Worm (Caenorhabditis elegans) whole organism, young adult: Measurements from ENCODE around the gene rpia-1.

Experiments
- B0261.1 ChIP-seq: sonication (generic microtip); optimal IDR thresholded peaks from 2 replicates; lab custom pipeline; 2016; ENCODE audit warnings: mild to moderate bottlenecking, missing genetic modification characterization, moderate library complexity, missing compliant biosample characterization
- C06A6.2 ChIP-seq: fragments of 200-800 bp; sonication (Bioruptor generic); conservative IDR thresholded peaks from 2 replicates; pipeline ENCODE4 v1.3.6; 2022; ENCODE audit warnings: missing genetic modification characterization, missing compliant biosample characterization
- F10E7.11 ChIP-seq: sonication (generic microtip); optimal IDR thresholded peaks from 2 replicates; lab custom pipeline; 2017; ENCODE audit warnings: mild to moderate bottlenecking, missing genetic modification characterization, moderate library complexity, missing compliant biosample characterization
- F37B4.10 ChIP-seq: fragments of 200-800 bp; sonication (Bioruptor generic); IDR thresholded peaks from 2 replicates; pipeline ENCODE4 v1.3.6; 2022; ENCODE audit warnings: missing genetic modification characterization, missing compliant biosample characterization
- F39B2.1 ChIP-seq: fragments of 200-800 bp; sonication (Bioruptor generic); IDR thresholded peaks from 2 replicates; pipeline ENCODE4 v1.3.6; 2022; ENCODE audit warnings: missing genetic modification reagents, missing genetic modification characterization, missing compliant biosample characterization
- F49E8.2 ChIP-seq: sonication (generic microtip); optimal IDR thresholded peaks from 3 replicates; lab custom pipeline; 2017; ENCODE audit warnings: missing genetic modification characterization, mild to moderate bottlenecking, missing compliant biosample characterization, antibody characterized with exemption, moderate library complexity; ENCODE audit not compliant: insufficient read depth
- F55B11.4 ChIP-seq: sonication (generic microtip); optimal IDR thresholded peaks from 2 replicates; lab custom pipeline; 2016; ENCODE audit warnings: missing compliant biosample characterization, missing genetic modification characterization, borderline replicate concordance; ENCODE audit not compliant: insufficient read depth
- F57C9.4 ChIP-seq: sonication (generic microtip); optimal IDR thresholded peaks from 2 replicates; lab custom pipeline; 2017; ENCODE audit warnings: mild to moderate bottlenecking, missing genetic modification characterization, missing compliant biosample characterization
- T07F8.4 ChIP-seq: sonication (generic microtip); optimal IDR thresholded peaks from 2 replicates; lab custom pipeline; 2016; ENCODE audit warnings: mild to moderate bottlenecking, missing genetic modification characterization, moderate library complexity, missing compliant biosample characterization
- Y56A3A.18 ChIP-seq: fragments of 200-800 bp; sonication (Bioruptor generic); IDR thresholded peaks from 2 replicates; pipeline ENCODE4 v1.3.6; 2022; ENCODE audit warnings: missing genetic modification reagents, missing genetic modification characterization, missing compliant biosample characterization
- Y67H2A.10 ChIP-seq: fragments of 200-800 bp; sonication (Bioruptor generic); conservative IDR thresholded peaks from 2 replicates; pipeline ENCODE4 v1.3.6; 2022; ENCODE audit warnings: missing genetic modification reagents, missing genetic modification characterization, missing compliant biosample characterization
- Y79H2A.3 ChIP-seq: fragments of 200-800 bp; sonication (Bioruptor generic); conservative IDR thresholded peaks from 2 replicates; pipeline ENCODE4 v1.3.6; 2022; ENCODE audit warnings: missing genetic modification reagents, missing genetic modification characterization, missing compliant biosample characterization
- ZK185.1 ChIP-seq: sonication (generic microtip); optimal IDR thresholded peaks from 2 replicates; lab custom pipeline; 2016; ENCODE audit warnings: mild to moderate bottlenecking, missing genetic modification characterization, missing compliant biosample characterization; ENCODE audit not compliant: poor library complexity, severe bottlenecking
- atf-7 ChIP-seq: sonication (generic microtip); optimal IDR thresholded peaks from 2 replicates; lab custom pipeline; 2017; ENCODE audit warnings: mild to moderate bottlenecking, missing genetic modification characterization, missing compliant biosample characterization
- athp-1 ChIP-seq: sonication (generic microtip); optimal IDR thresholded peaks from 2 replicates; lab custom pipeline; 2017; ENCODE audit warnings: mild to moderate bottlenecking, missing genetic modification characterization, missing compliant biosample characterization
- attf-5 ChIP-seq: fragments of 200-800 bp; sonication (Bioruptor generic); optimal IDR thresholded peaks from 2 replicates; lab custom pipeline; 2018; ENCODE audit warnings: mild to moderate bottlenecking, missing genetic modification characterization, missing compliant biosample characterization
- cebp-1 ChIP-seq, 2 experiments: fragments of 200-800 bp in 1 of 2; sonication (Bioruptor generic) in 1 of 2; sonication (generic microtip) in 1 of 2; IDR thresholded peaks in 1 of 2; optimal IDR thresholded peaks in 1 of 2; 2 replicates each; pipeline versions ENCODE4 v1.3.6 to Lab custom; 2017 to 2022; ENCODE audit warnings: missing compliant biosample characterization in 2 of 2, missing genetic modification characterization in 2 of 2, mild to moderate bottlenecking in 1 of 2, missing genetic modification reagents in 1 of 2, moderate library complexity in 1 of 2
- ceh-40 ChIP-seq: fragments of 200-800 bp; sonication (Bioruptor generic); IDR thresholded peaks from 2 replicates; pipeline ENCODE4 v1.3.6; 2022; ENCODE audit warnings: missing genetic modification characterization, missing compliant biosample characterization
- ceh-91 ChIP-seq: fragments of 200-800 bp; sonication (Bioruptor generic); IDR thresholded peaks from 2 replicates; pipeline ENCODE4 v1.3.6; 2022; ENCODE audit warnings: missing genetic modification reagents, missing genetic modification characterization, missing compliant biosample characterization
- dox-1 ChIP-seq: fragments of 200-800 bp; sonication (Bioruptor generic); IDR thresholded peaks from 2 replicates; pipeline ENCODE4 v1.3.6; 2022; ENCODE audit warnings: missing genetic modification reagents, missing genetic modification characterization, missing compliant biosample characterization
- dpl-1 ChIP-seq: fragments of 150-350 bp; optimal IDR thresholded peaks from 2 replicates; lab custom pipeline; 2014; ENCODE audit warnings: missing biosample characterization, missing genetic modification reagents, missing genetic modification characterization
- efl-1 ChIP-seq: fragments of 150-350 bp; optimal IDR thresholded peaks from 2 replicates; lab custom pipeline; 2014; ENCODE audit warnings: missing biosample characterization, missing genetic modification reagents, missing genetic modification characterization
- ets-4 ChIP-seq: fragments of 200-800 bp; sonication (Bioruptor generic); optimal IDR thresholded peaks from 2 replicates; lab custom pipeline; 2018; ENCODE audit warnings: mild to moderate bottlenecking, missing genetic modification characterization, missing compliant biosample characterization
- hlh-12 ChIP-seq: sonication (generic microtip); optimal IDR thresholded peaks from 2 replicates; lab custom pipeline; 2016; ENCODE audit warnings: missing genetic modification characterization, missing compliant biosample characterization
- hlh-26 ChIP-seq: fragments of 200-800 bp; sonication (Bioruptor generic); conservative IDR thresholded peaks from 2 replicates; pipeline ENCODE4 v1.3.6; 2022; ENCODE audit warnings: missing genetic modification reagents, missing genetic modification characterization, missing compliant biosample characterization
- hmg-1.2 ChIP-seq: fragments of 200-800 bp; sonication (Bioruptor generic); IDR thresholded peaks from 2 replicates; pipeline ENCODE4 v1.3.6; 2022; ENCODE audit warnings: missing genetic modification reagents, missing genetic modification characterization, missing compliant biosample characterization
- lin-35 ChIP-seq, 3 experiments: fragments of 150-350 bp in 2 of 3; sonication (generic microtip) in 1 of 3; optimal IDR thresholded peaks; 2 replicates each; lab custom pipeline; 2014 to 2018; ENCODE audit warnings: missing biosample characterization in 3 of 3, missing genetic modification characterization in 3 of 3, missing genetic modification reagents in 3 of 3
- lin-54 ChIP-seq: fragments of 200-800 bp; sonication (Bioruptor generic); optimal IDR thresholded peaks from 2 replicates; lab custom pipeline; 2018; ENCODE audit warnings: mild to moderate bottlenecking, missing genetic modification characterization, missing compliant biosample characterization
- lir-1 ChIP-seq: fragments of 200-800 bp; sonication (Bioruptor generic); conservative IDR thresholded peaks from 2 replicates; pipeline ENCODE4 v1.3.6; 2022; ENCODE audit warnings: missing genetic modification reagents, missing genetic modification characterization, missing compliant biosample characterization
- lsl-1 ChIP-seq: fragments of 200-800 bp; sonication (Bioruptor generic); optimal IDR thresholded peaks from 2 replicates; lab custom pipeline; 2018; ENCODE audit warnings: mild to moderate bottlenecking, missing genetic modification characterization, moderate library complexity, missing compliant biosample characterization
- madf-8 ChIP-seq: fragments of 200-800 bp; sonication (Bioruptor generic); conservative IDR thresholded peaks from 2 replicates; pipeline ENCODE4 v1.3.6; 2022; ENCODE audit warnings: missing genetic modification reagents, missing genetic modification characterization, missing compliant biosample characterization
- mcd-1 ChIP-seq: fragments of 200-800 bp; sonication (Bioruptor generic); IDR thresholded peaks from 2 replicates; pipeline ENCODE4 v1.3.6; 2022; ENCODE audit warnings: missing genetic modification reagents, missing genetic modification characterization, missing compliant biosample characterization
- mes-4 ChIP-seq: sonication (generic microtip); optimal IDR thresholded peaks from 2 replicates; lab custom pipeline; 2016; ENCODE audit warnings: missing genotype, missing genetic modification characterization, missing compliant biosample characterization
- nfya-2 ChIP-seq: fragments of 200-800 bp; sonication (Bioruptor generic); IDR thresholded peaks from 2 replicates; pipeline ENCODE4 v1.3.6; 2022; ENCODE audit warnings: missing genetic modification reagents, missing genetic modification characterization, missing compliant biosample characterization
- nfyb-1 ChIP-seq: fragments of 200-800 bp; sonication (Bioruptor generic); IDR thresholded peaks from 2 replicates; pipeline ENCODE4 v1.3.6; 2022; ENCODE audit warnings: missing genetic modification reagents, missing genetic modification characterization, missing compliant biosample characterization
- pha-4 ChIP-seq: fragments of 150-350 bp; sonication (generic microtip); optimal IDR thresholded peaks from 2 replicates; lab custom pipeline; 2014; ENCODE audit warnings: missing biosample characterization, missing genetic modification reagents, missing genetic modification characterization
- sea-2 ChIP-seq: fragments of 200-800 bp; sonication (Bioruptor generic); IDR thresholded peaks from 2 replicates; pipeline ENCODE4 v1.3.6; 2022; ENCODE audit warnings: missing genetic modification characterization, missing compliant biosample characterization
- snpc-1.1 ChIP-seq: sonication (generic microtip); optimal IDR thresholded peaks from 2 replicates; lab custom pipeline; 2017; ENCODE audit warnings: missing genetic modification characterization, mild to moderate bottlenecking, missing compliant biosample characterization, antibody characterized with exemption, moderate library complexity, missing genotype, missing genetic modification reagents; ENCODE audit not compliant: insufficient read depth
- snpc-1.3 ChIP-seq: sonication (generic microtip); optimal IDR thresholded peaks from 2 replicates; lab custom pipeline; 2017; ENCODE audit warnings: missing genetic modification characterization, mild to moderate bottlenecking, missing compliant biosample characterization, antibody characterized with exemption, moderate library complexity, missing genotype, missing genetic modification reagents; ENCODE audit not compliant: insufficient read depth
- snpc-3.4 ChIP-seq: sonication (generic microtip); optimal IDR thresholded peaks from 2 replicates; lab custom pipeline; 2017; ENCODE audit warnings: missing genetic modification characterization, mild to moderate bottlenecking, missing compliant biosample characterization, antibody characterized with exemption, moderate library complexity, missing genotype, missing genetic modification reagents
- snpc-4 ChIP-seq, 5 experiments: fragments of 150-350 bp in 1 of 5; sonication (generic microtip) in 4 of 5; optimal IDR thresholded peaks; 2 replicates each; lab custom pipeline; 2014 to 2018; ENCODE audit warnings: missing genetic modification characterization in 5 of 5, missing biosample characterization in 3 of 5, antibody characterized with exemption in 2 of 5, mild to moderate bottlenecking in 2 of 5, missing compliant biosample characterization in 2 of 5, missing genotype in 2 of 5, moderate library complexity in 2 of 5, missing genetic modification reagents in 1 of 5
- tbp1 ChIP-seq: fragments of 200-800 bp; sonication (Bioruptor generic); optimal IDR thresholded peaks from 2 replicates; lab custom pipeline; 2018; ENCODE audit warnings: mild to moderate bottlenecking, missing genetic modification characterization, missing compliant biosample characterization
- unc-130 ChIP-seq: sonication (generic microtip); optimal IDR thresholded peaks from 2 replicates; lab custom pipeline; 2016; ENCODE audit warnings: missing genetic modification reagents, missing genetic modification characterization, missing compliant biosample characterization
- xnd-1 ChIP-seq: sonication (generic microtip); optimal IDR thresholded peaks from 2 replicates; lab custom pipeline; 2016; ENCODE audit warnings: missing genotype, missing genetic modification reagents, missing genetic modification characterization, missing compliant biosample characterization

Gene rpia-1

DNA sequence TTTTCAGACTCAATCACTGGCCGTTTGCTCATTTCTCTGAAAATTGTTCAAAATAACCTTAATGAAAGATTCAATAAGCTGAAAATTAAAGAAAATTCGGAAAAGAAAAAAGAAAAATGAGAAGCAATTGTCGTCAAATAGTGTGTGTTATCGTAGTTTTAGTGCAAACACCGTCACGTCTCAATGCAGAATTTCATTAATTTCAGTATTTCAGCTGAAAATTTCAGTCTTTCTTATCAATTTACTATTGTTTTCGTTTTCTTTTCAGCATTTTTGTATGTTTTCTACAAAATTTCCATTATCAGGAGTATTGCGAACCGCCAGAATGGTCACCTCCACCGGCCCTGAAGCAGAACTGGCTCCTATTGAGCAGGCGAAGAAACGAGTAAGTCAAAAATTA, at the start of gene rpia-1, which contains the start of gene B0280.9:
Gene rpia-1 (plus strand): TSS at position 269 of the 400 bp plus-strand sequence.
Gene B0280.9 (minus strand): TSS at position 36 of the 400 bp plus-strand sequence.
- TF ChIP-seq snpc-1.3 (tag; lab: Kevin White, UChicago), result peak; percentile 41
- TF ChIP-seq ZK185.1, result no peak
- TF ChIP-seq ceh-91 (GFP tag; lab: Robert Waterston, UW), result no peak
- TF ChIP-seq snpc-3.4 (tag; lab: Kevin White, UChicago), result peak; percentile 12
- TF ChIP-seq sea-2 (GFP tag; lab: Robert Waterston, UW), result no peak
- TF ChIP-seq ceh-40 (GFP tag; lab: Robert Waterston, UW), result no peak
- no peak for TF ChIP-seq F37B4.10 (GFP tag; lab: Robert Waterston, UW)
- peak; percentile 28; the same call in 1 of the 2 replicates for TF ChIP-seq hmg-1.2 (GFP tag; lab: Robert Waterston, UW)
- no peak for TF ChIP-seq F10E7.11
- TF ChIP-seq madf-8, result no peak
- no peak for TF ChIP-seq lir-1 (GFP tag; lab: Robert Waterston, UW)
- TF ChIP-seq ets-4 (GFP tag; lab: Kevin White, UChicago), result no peak
- TF ChIP-seq athp-1 (tag; lab: Kevin White, UChicago), result no peak
- TF ChIP-seq C06A6.2 (GFP tag; lab: Robert Waterston, UW), result no peak
- peak; percentile 14 for TF ChIP-seq lsl-1
- no peak for TF ChIP-seq Y67H2A.10 (GFP tag; lab: Robert Waterston, UW)
- TF ChIP-seq snpc-1.1 (tag; lab: Kevin White, UChicago), result peak; percentile 32
- TF ChIP-seq snpc-4 (GFP tag; optimal IDR thresholded peaks at IDR 0.05; lab: Kevin White, UChicago), result no peak
- TF ChIP-seq snpc-4 (tag; optimal IDR thresholded peaks at IDR 0.05; lab: Kevin White, UChicago), result peak in 1 of 4 experiments; percentile 13
- TF ChIP-seq cebp-1 (GFP tag; IDR thresholded peaks at IDR 0.05; lab: Robert Waterston, UW), result no peak
- peak; percentile 6 for TF ChIP-seq cebp-1 (tag; optimal IDR thresholded peaks at IDR 0.05; lab: Kevin White, UChicago)
- TF ChIP-seq F57C9.4, result no peak
- no peak for TF ChIP-seq mes-4
- no peak for TF ChIP-seq Y79H2A.3 (GFP tag; lab: Robert Waterston, UW)

DNA sequence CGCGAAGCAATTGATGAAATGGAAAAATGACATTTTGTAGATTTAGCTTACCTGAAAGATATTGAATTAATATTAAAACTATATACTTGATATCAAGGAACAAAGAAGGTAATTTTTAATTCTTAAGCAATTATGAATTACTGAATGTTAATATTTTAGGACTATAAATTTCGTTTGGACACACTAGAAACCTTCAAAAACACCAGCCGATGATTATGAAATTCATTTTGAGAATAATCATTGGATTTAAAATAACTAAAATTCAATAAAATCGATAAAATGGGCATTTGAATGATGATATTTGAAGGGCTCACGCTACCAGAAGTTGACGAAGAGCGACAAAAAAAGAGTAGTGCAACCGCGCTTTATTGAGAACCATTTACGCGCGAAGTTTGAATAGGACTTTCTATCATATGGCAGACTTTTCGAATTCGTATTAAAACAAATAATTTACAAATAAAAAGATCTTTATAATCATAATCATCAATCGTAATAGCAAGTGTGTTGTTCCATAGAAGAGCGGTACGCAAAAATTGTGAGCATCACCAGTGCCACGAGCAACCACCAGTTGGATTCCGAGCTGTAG, 49.0 kb upstream of the rpia-1 start, which contains the start of gene ZK418.5:
Gene ZK418.5 (minus strand): TSS at position 51 of the 586 bp plus-strand sequence.
- peak; percentile 88 for TF ChIP-seq lin-54 (GFP tag; lab: Kevin White, UChicago)
- peak; percentile 77 for TF ChIP-seq efl-1 (GFP tag; lab: Kevin White, UChicago)
- no peak for TF ChIP-seq ceh-91 (GFP tag; lab: Robert Waterston, UW)
- no peak for TF ChIP-seq Y56A3A.18 (GFP tag; lab: Robert Waterston, UW)
- peak; percentile 8 to 86 (median 49) for TF ChIP-seq lin-35 (GFP tag; optimal IDR thresholded peaks at IDR 0.05; lab: Kevin White, UChicago)
- TF ChIP-seq madf-8, result no peak
- TF ChIP-seq F55B11.4 (tag; lab: Kevin White, UChicago), result no peak
- peak; percentile 15 for TF ChIP-seq attf-5 (GFP tag; lab: Kevin White, UChicago)
- peak; percentile 70 for TF ChIP-seq dpl-1
- TF ChIP-seq mcd-1 (GFP tag; lab: Robert Waterston, UW), result peak; percentile 91
- TF ChIP-seq unc-130 (GFP tag; lab: Kevin White, UChicago), result no peak

DNA sequence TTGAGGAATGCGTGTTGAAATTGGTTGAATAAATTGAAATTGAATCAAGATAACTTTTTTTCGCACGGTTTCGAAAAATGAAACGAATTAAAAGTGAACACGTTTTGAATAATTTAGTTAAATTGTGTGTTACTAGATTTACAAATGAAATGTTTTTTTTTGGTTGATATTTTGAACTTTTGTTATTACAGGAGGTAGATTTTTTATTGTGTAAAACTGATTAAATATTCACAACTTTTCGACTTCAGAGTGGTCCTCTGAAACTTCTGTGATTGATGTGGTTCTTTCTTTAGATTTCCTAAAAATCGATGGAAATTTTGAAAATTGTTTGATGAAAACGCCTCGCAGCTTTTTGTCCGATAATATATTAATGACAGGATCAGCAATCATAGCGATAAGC, 46.5 kb upstream of the rpia-1 start, which contains the start of gene ZK418.13:
Gene ZK418.13 (minus strand): TSS at position 101 of the 400 bp plus-strand sequence.
- no peak for TF ChIP-seq nfyb-1 (GFP tag; lab: Robert Waterston, UW)
- no peak for TF ChIP-seq F39B2.1 (GFP tag; lab: Robert Waterston, UW)
- TF ChIP-seq tbp1 (GFP tag; lab: Kevin White, UChicago), result no peak
- TF ChIP-seq ZK185.1, result no peak
- no peak for TF ChIP-seq T07F8.4 (tag; lab: Kevin White, UChicago)
- TF ChIP-seq dox-1 (GFP tag; lab: Robert Waterston, UW), result no peak
- no peak for TF ChIP-seq nfya-2 (GFP tag; lab: Robert Waterston, UW)
- TF ChIP-seq hlh-12 (tag; lab: Kevin White, UChicago), result no peak
- no peak for TF ChIP-seq pha-4
- TF ChIP-seq F49E8.2, result no peak
- TF ChIP-seq hlh-26 (GFP tag; lab: Robert Waterston, UW), result no peak
- TF ChIP-seq xnd-1 (tag; lab: Kevin White, UChicago), result no peak
- no peak for TF ChIP-seq atf-7 (tag; lab: Kevin White, UChicago)
- TF ChIP-seq B0261.1 (tag; lab: Kevin White, UChicago), result no peak
